Worm (Caenorhabditis elegans): ENCODE results near the gene Y22D7AL.3.

- TF ChIP-seq him-1 (tag; optimal IDR thresholded peaks at IDR 0.05) (no peak), W03F9.2 (tag; optimal IDR thresholded peaks at IDR 0.05) (no peak)
Observed at ce11 chrIII:1662405-1662804, 21.1 kb downstream of the Y22D7AL.3 start.
